Fruit fly (Drosophila melanogaster) whole organism, prepupa: ENCODE results near the gene wkd.
A peak's percentile ranks its signal among the peaks of the same experiment; 100 is the strongest.

Experiments
- Blimp-1 ChIP-seq: fragments of 200-800 bp; sonication (Bioruptor generic); optimal IDR thresholded peaks from 3 replicates; lab custom pipeline; 2017; ENCODE audit warnings: missing biosample characterization, missing genetic modification characterization, mild to moderate bottlenecking, moderate library complexity, missing genetic modification reagents
- CG10631 ChIP-seq: fragments of 200-800 bp; sonication (Bioruptor generic); optimal IDR thresholded peaks from 2 replicates; lab custom pipeline; 2016; ENCODE audit warnings: missing biosample characterization, missing genetic modification characterization
- CG10669 ChIP-seq: fragments of 200-800 bp; sonication (Bioruptor generic); optimal IDR thresholded peaks from 3 replicates; lab custom pipeline; 2018; ENCODE audit warnings: missing biosample characterization, mild to moderate bottlenecking, missing genetic modification characterization, moderate library complexity
- CG11294 ChIP-seq: fragments of 200-800 bp; sonication (Bioruptor generic); IDR thresholded peaks from 2 replicates; pipeline ENCODE4 v1.3.6; 2022; ENCODE audit warnings: missing biosample characterization, missing genetic modification characterization
- CG11762 ChIP-seq: fragments of 200-800 bp; sonication (Bioruptor generic); optimal IDR thresholded peaks from 3 replicates; lab custom pipeline; 2016; ENCODE audit warnings: missing biosample characterization, missing genetic modification characterization; ENCODE audit not compliant: insufficient read depth
- CG1621 ChIP-seq: fragments of 200-800 bp; sonication (Bioruptor generic); optimal IDR thresholded peaks from 3 replicates; lab custom pipeline; 2018; ENCODE audit warnings: missing biosample characterization, mild to moderate bottlenecking, missing genetic modification characterization
- CG16779 ChIP-seq: fragments of 200-800 bp; sonication (Bioruptor generic); optimal IDR thresholded peaks from 3 replicates; lab custom pipeline; 2017; ENCODE audit warnings: missing biosample characterization, mild to moderate bottlenecking, missing genetic modification characterization
- CG3032 ChIP-seq: fragments of 200-800 bp; optimal IDR thresholded peaks from 2 replicates; lab custom pipeline; 2019; ENCODE audit warnings: missing biosample characterization, mild to moderate bottlenecking, missing genetic modification characterization, moderate library complexity
- CG32006 ChIP-seq: fragments of 200-800 bp; sonication (Bioruptor generic); optimal IDR thresholded peaks from 3 replicates; lab custom pipeline; 2017; ENCODE audit warnings: missing biosample characterization, mild to moderate bottlenecking, missing genetic modification characterization
- CG34406 ChIP-seq: fragments of 200-800 bp; sonication (Bioruptor generic); optimal IDR thresholded peaks from 3 replicates; lab custom pipeline; 2016; ENCODE audit warnings: missing biosample characterization, missing genetic modification characterization
- CG3919 ChIP-seq: fragments of 200-800 bp; sonication (Bioruptor generic); optimal IDR thresholded peaks from 3 replicates; lab custom pipeline; 2016; ENCODE audit warnings: missing biosample characterization, missing genetic modification characterization
- CG4318 ChIP-seq: fragments of 200-800 bp; sonication (Bioruptor generic); optimal IDR thresholded peaks from 3 replicates; lab custom pipeline; 2017; ENCODE audit warnings: missing biosample characterization, mild to moderate bottlenecking, missing genetic modification characterization
- CG6276 ChIP-seq: fragments of 200-800 bp; sonication (Bioruptor generic); optimal IDR thresholded peaks from 2 replicates; lab custom pipeline; 2017; ENCODE audit warnings: missing biosample characterization, mild to moderate bottlenecking, missing genetic modification characterization
- CG6792 ChIP-seq: fragments of 200-800 bp; sonication (Bioruptor generic); optimal IDR thresholded peaks from 3 replicates; lab custom pipeline; 2016; ENCODE audit warnings: missing biosample characterization, missing genetic modification characterization
- CG7368 ChIP-seq: fragments of 200-800 bp; sonication (Bioruptor generic); optimal IDR thresholded peaks from 3 replicates; lab custom pipeline; 2016; ENCODE audit warnings: missing biosample characterization, missing genetic modification characterization
- CG8119 ChIP-seq: fragments of 200-800 bp; sonication (Bioruptor generic); IDR thresholded peaks from 3 replicates; pipeline ENCODE4 v1.3.6; 2022; ENCODE audit warnings: missing biosample characterization, missing genetic modification characterization
- CG8319 ChIP-seq: fragments of 200-800 bp; sonication (Bioruptor generic); optimal IDR thresholded peaks from 3 replicates; lab custom pipeline; 2016; ENCODE audit warnings: missing biosample characterization, missing genetic modification characterization
- CG8632 ChIP-seq: fragments of 200-800 bp; sonication (Bioruptor generic); optimal IDR thresholded peaks from 3 replicates; lab custom pipeline; 2016; ENCODE audit warnings: missing biosample characterization, missing genetic modification characterization
- CG9139 ChIP-seq: fragments of 200-800 bp; sonication (Bioruptor generic); optimal IDR thresholded peaks from 3 replicates; lab custom pipeline; 2017; ENCODE audit warnings: missing biosample characterization, mild to moderate bottlenecking, missing genetic modification characterization
- Eip75B ChIP-seq: fragments of 200-800 bp; sonication (Bioruptor generic); optimal IDR thresholded peaks from 3 replicates; lab custom pipeline; 2016; ENCODE audit warnings: missing biosample characterization, missing genetic modification characterization
- Eip78C ChIP-seq: fragments of 200-800 bp; sonication (Bioruptor generic); peaks from one replicate; lab custom pipeline; 2016; ENCODE audit warnings: missing biosample characterization, missing genetic modification characterization
- Eip93F ChIP-seq: fragments of 200-800 bp; sonication (Bioruptor generic); optimal IDR thresholded peaks from 2 replicates; lab custom pipeline; 2016; ENCODE audit warnings: missing biosample characterization, mild to moderate bottlenecking, missing genetic modification characterization
- Ets96B ChIP-seq: fragments of 200-800 bp; optimal IDR thresholded peaks from 2 replicates; lab custom pipeline; 2019; ENCODE audit warnings: missing biosample characterization, mild to moderate bottlenecking, missing genetic modification characterization, moderate library complexity
- Gug ChIP-seq: fragments of 200-800 bp; sonication (Bioruptor generic); IDR thresholded peaks from 2 replicates; pipeline ENCODE4 v1.3.6; 2022; ENCODE audit warnings: missing biosample characterization, missing genetic modification characterization
- Hr38 ChIP-seq: sonication (Bioruptor generic); optimal IDR thresholded peaks from 2 replicates; lab custom pipeline; 2016; ENCODE audit warnings: missing biosample characterization, missing genetic modification characterization
- Hr39 ChIP-seq: fragments of 200-800 bp; sonication (Bioruptor generic); optimal IDR thresholded peaks from 2 replicates; lab custom pipeline; 2016; ENCODE audit warnings: missing biosample characterization, missing genetic modification characterization
- Hr4 ChIP-seq: fragments of 200-800 bp; sonication (Bioruptor generic); optimal IDR thresholded peaks from 3 replicates; lab custom pipeline; 2016; ENCODE audit warnings: missing biosample characterization, missing genetic modification characterization
- Lpt ChIP-seq: fragments of 200-800 bp; sonication (Bioruptor generic); optimal IDR thresholded peaks from 3 replicates; lab custom pipeline; 2016; ENCODE audit warnings: missing biosample characterization, missing genetic modification characterization
- Smox ChIP-seq: fragments of 200-800 bp; sonication (Bioruptor generic); optimal IDR thresholded peaks from 3 replicates; lab custom pipeline; 2016; ENCODE audit warnings: missing biosample characterization, missing genetic modification characterization
- Sox14 ChIP-seq: fragments of 200-800 bp; sonication (Bioruptor generic); optimal IDR thresholded peaks from 3 replicates; lab custom pipeline; 2016; ENCODE audit warnings: missing biosample characterization, missing genetic modification characterization
- Sox15 ChIP-seq: fragments of 200-800 bp; sonication (Bioruptor generic); optimal IDR thresholded peaks from 3 replicates; lab custom pipeline; 2016; ENCODE audit warnings: missing biosample characterization, missing genetic modification characterization
- achi ChIP-seq: fragments of 200-800 bp; sonication (Bioruptor generic); optimal IDR thresholded peaks from 3 replicates; lab custom pipeline; 2016; ENCODE audit warnings: missing biosample characterization, missing genetic modification characterization
- acj6 ChIP-seq: fragments of 200-800 bp; sonication (Bioruptor generic); optimal IDR thresholded peaks from 3 replicates; lab custom pipeline; 2016; ENCODE audit warnings: missing biosample characterization, missing genetic modification characterization
- cyc ChIP-seq: fragments of 200-800 bp; sonication (Bioruptor generic); optimal IDR thresholded peaks from 3 replicates; lab custom pipeline; 2016; ENCODE audit warnings: missing biosample characterization, missing genetic modification characterization
- dac ChIP-seq: fragments of 200-800 bp; sonication (Bioruptor generic); optimal IDR thresholded peaks from 2 replicates; lab custom pipeline; 2017; ENCODE audit warnings: missing biosample characterization, mild to moderate bottlenecking, missing genetic modification characterization
- eg ChIP-seq: fragments of 200-800 bp; sonication (Bioruptor generic); IDR thresholded peaks from 3 replicates; pipeline ENCODE4 v1.3.6; 2022; ENCODE audit warnings: missing biosample characterization, missing genetic modification characterization
- esn ChIP-seq: fragments of 200-800 bp; sonication (Bioruptor generic); optimal IDR thresholded peaks from 2 replicates; lab custom pipeline; 2016; ENCODE audit warnings: missing biosample characterization, mild to moderate bottlenecking, missing genetic modification characterization, moderate library complexity
- fd59A ChIP-seq: fragments of 200-800 bp; sonication (Bioruptor generic); optimal IDR thresholded peaks from 2 replicates; lab custom pipeline; 2017; ENCODE audit warnings: missing biosample characterization, mild to moderate bottlenecking, missing genetic modification characterization, missing genetic modification reagents
- fd85E ChIP-seq: fragments of 200-800 bp; sonication (Bioruptor generic); optimal IDR thresholded peaks from 3 replicates; lab custom pipeline; 2016; ENCODE audit warnings: missing biosample characterization, missing genetic modification characterization
- fkh ChIP-seq: fragments of 200-800 bp; sonication (Bioruptor generic); optimal IDR thresholded peaks from 3 replicates; lab custom pipeline; 2017; ENCODE audit warnings: missing biosample characterization, mild to moderate bottlenecking, missing genetic modification characterization, moderate library complexity
- lz ChIP-seq: fragments of 200-800 bp; sonication (Bioruptor generic); optimal IDR thresholded peaks from 3 replicates; lab custom pipeline; 2016; ENCODE audit warnings: missing biosample characterization, missing genetic modification characterization
- net ChIP-seq: fragments of 200-800 bp; sonication (Bioruptor generic); optimal IDR thresholded peaks from 3 replicates; lab custom pipeline; 2016; ENCODE audit warnings: missing biosample characterization, missing genetic modification characterization
- salr ChIP-seq, 2 experiments: fragments of 200-800 bp; sonication (Bioruptor generic); optimal IDR thresholded peaks; 3 replicates each; lab custom pipeline; 2016 to 2018; ENCODE audit warnings: missing biosample characterization in 2 of 2, missing genetic modification characterization in 2 of 2, mild to moderate bottlenecking in 1 of 2
- ss ChIP-seq, 2 experiments: fragments of 200-800 bp; sonication (Bioruptor generic); optimal IDR thresholded peaks; 2 replicates in 1 of 2; 3 replicates in 1 of 2; lab custom pipeline; 2017 to 2018; ENCODE audit warnings: mild to moderate bottlenecking in 2 of 2, missing biosample characterization in 2 of 2, missing genetic modification characterization in 2 of 2, moderate library complexity in 1 of 2
- svp ChIP-seq: fragments of 200-800 bp; sonication (Bioruptor generic); peaks from one replicate; lab custom pipeline; 2016; ENCODE audit warnings: missing biosample characterization, missing genetic modification characterization
- topi ChIP-seq: fragments of 200-800 bp; sonication (Bioruptor generic); optimal IDR thresholded peaks from 3 replicates; lab custom pipeline; 2016; ENCODE audit warnings: missing biosample characterization, missing genetic modification characterization
- vri ChIP-seq: fragments of 200-800 bp; sonication (Bioruptor generic); optimal IDR thresholded peaks from 3 replicates; lab custom pipeline; 2016; ENCODE audit warnings: missing biosample characterization, mild to moderate bottlenecking, missing genetic modification characterization

wkd gene

dm6 chr3R:11582253-11582589, 845 bp downstream of the wkd start (continued):
- no peak for TF ChIP-seq fd85E
- no peak for TF ChIP-seq Smox (GFP tag; lab: Kevin White, UChicago)
- TF ChIP-seq Hr38 (GFP tag; lab: Kevin White, UChicago): peak; percentile 68
- TF ChIP-seq topi (GFP tag; lab: Kevin White, UChicago): no peak
- peak; percentile 86 for TF ChIP-seq CG3032 (tag; lab: Kevin White, UChicago)
- peak; percentile 76 for TF ChIP-seq fd59A (GFP tag; lab: Kevin White, UChicago)
- TF ChIP-seq Blimp-1 (GFP tag; lab: Kevin White, UChicago): no peak

dm6 chr3R:11589764-11590358, 8.5 kb downstream of the wkd start, which contains the start of gene CG6791:
Gene CG6791 (minus strand): TSS chr3R:11590146.
- TF ChIP-seq CG4318 (GFP tag; lab: Kevin White, UChicago) (no peak), fd85E (no peak), vri (no peak), CG9139 (no peak), CG32006 (no peak)

DNA sequence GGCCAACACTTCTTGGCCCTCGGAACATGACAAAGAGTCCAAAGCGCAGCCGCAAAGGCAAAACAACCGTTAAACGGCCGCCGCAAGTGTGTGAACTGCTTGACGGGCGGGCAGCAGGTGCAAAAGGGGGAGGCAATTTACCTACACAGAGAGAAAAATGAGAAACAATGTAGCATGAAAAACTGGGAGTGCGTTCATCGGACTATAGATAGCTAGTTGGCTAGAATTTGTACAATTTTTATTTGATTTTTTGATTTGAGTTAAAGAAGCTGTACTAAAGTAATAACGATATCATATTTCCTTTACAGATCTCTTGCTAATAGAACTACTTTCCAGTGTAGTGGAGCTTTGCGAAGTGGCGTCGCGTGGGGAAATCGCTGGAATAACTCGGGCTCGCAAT, 14.1 kb downstream of the wkd start:
- no peak for TF ChIP-seq CG16779 (tag; lab: Kevin White, UChicago)
- TF ChIP-seq dac (GFP tag; lab: Kevin White, UChicago): peak; percentile 6
- TF ChIP-seq CG6792: peak; percentile 2
- TF ChIP-seq esn (GFP tag; lab: Kevin White, UChicago): peak; percentile 10
- peak; percentile 8 for TF ChIP-seq CG34406 (GFP tag; lab: Kevin White, UChicago)
- TF ChIP-seq eg (GFP tag; lab: Robert Waterston, UW): peak; percentile 74
- no peak for TF ChIP-seq Hr4 (GFP tag; lab: Kevin White, UChicago)
- peak; percentile 41 for TF ChIP-seq net (GFP tag; lab: Kevin White, UChicago)
- no peak for TF ChIP-seq CG8319 (GFP tag; lab: Kevin White, UChicago)
- peak in 1 of 2 experiments; percentile 28 for TF ChIP-seq salr (GFP tag; optimal IDR thresholded peaks at IDR 0.05; lab: Kevin White, UChicago)
- no peak for TF ChIP-seq Eip93F (GFP tag; lab: Kevin White, UChicago)
- no peak for TF ChIP-seq Hr38 (GFP tag; lab: Kevin White, UChicago)
- TF ChIP-seq Sox15 (GFP tag; lab: Kevin White, UChicago): no peak
- peak; percentile 81 for TF ChIP-seq Eip78C
- TF ChIP-seq topi (GFP tag; lab: Kevin White, UChicago): no peak
- TF ChIP-seq cyc (GFP tag; lab: Kevin White, UChicago): no peak
- TF ChIP-seq fd85E: no peak
- no peak for TF ChIP-seq CG7368
- peak; percentile 75 for TF ChIP-seq CG8119 (GFP tag; lab: Robert Waterston, UW)
- no peak for TF ChIP-seq svp (GFP tag; lab: Kevin White, UChicago)
- TF ChIP-seq Gug (GFP tag; lab: Robert Waterston, UW): no peak; the same call in 1 of the 2 replicates
- peak; percentile 28 for TF ChIP-seq CG3032 (tag; lab: Kevin White, UChicago)
- TF ChIP-seq fkh (GFP tag; lab: Kevin White, UChicago): no peak
- TF ChIP-seq CG4318 (GFP tag; lab: Kevin White, UChicago): peak; percentile 60
- peak; percentile 42 for TF ChIP-seq CG6276
- TF ChIP-seq Lpt (GFP tag; lab: Kevin White, UChicago): peak; percentile 51
- no peak for TF ChIP-seq CG8632 (GFP tag; lab: Kevin White, UChicago)
- peak; percentile 32 for TF ChIP-seq CG3919
- TF ChIP-seq CG11762: peak; percentile 22
- peak; percentile 34 for TF ChIP-seq acj6 (GFP tag; lab: Kevin White, UChicago)
- TF ChIP-seq CG10631 (GFP tag; lab: Kevin White, UChicago): no peak
- peak; percentile 22 for TF ChIP-seq achi
- TF ChIP-seq CG9139: no peak
- TF ChIP-seq Sox14 (GFP tag; lab: Kevin White, UChicago): peak; percentile 26
- no peak for TF ChIP-seq CG10669 (GFP tag; lab: Kevin White, UChicago)
- TF ChIP-seq Ets96B (tag; lab: Kevin White, UChicago): peak; percentile 5
- peak; percentile 5 for TF ChIP-seq fd59A (GFP tag; lab: Kevin White, UChicago)
- no peak for TF ChIP-seq Blimp-1 (GFP tag; lab: Kevin White, UChicago)
- TF ChIP-seq lz (GFP tag; lab: Kevin White, UChicago): peak; percentile 6
- TF ChIP-seq Hr39 (GFP tag; lab: Kevin White, UChicago): peak; percentile 21
- TF ChIP-seq Eip75B (GFP tag; lab: Kevin White, UChicago): no peak
- TF ChIP-seq CG11294: peak; percentile 44
- TF ChIP-seq ss (GFP tag; optimal IDR thresholded peaks at IDR 0.05; lab: Kevin White, UChicago): peak in 1 of 2 experiments; percentile 19
- TF ChIP-seq CG1621: no peak
